Worm (Caenorhabditis elegans): ENCODE results near the gene fbxb-106.

DNA sequence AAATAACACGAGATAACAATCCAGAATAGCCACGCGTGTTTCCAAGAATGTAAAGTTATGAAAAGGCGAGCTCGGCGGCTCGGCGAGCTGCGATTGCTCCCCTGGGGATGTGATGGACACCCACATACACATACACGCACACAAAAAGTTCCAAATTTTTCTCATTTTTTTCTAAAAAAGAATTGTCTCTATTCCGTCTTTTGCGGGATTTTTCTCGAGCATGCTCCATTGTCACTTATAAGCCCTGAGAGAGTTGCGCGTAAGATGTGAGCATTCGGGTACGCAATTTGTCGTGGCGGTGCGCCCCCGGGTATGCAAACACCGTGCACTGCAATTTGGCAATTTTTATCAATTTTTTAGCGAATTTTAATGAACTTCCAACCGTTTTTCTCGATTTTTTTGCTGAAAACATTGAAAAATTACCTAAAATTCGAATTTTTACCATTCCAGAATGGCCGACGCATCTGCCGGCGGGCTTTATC is 24.9 kb downstream of the fbxb-106 start, which contains the start of the genes F08D12.12 and srpa-72:
- TF ChIP-seq ama-1 (optimal IDR thresholded peaks at IDR 0.05) (no peak), scrt-1 (GFP tag; IDR thresholded peaks at IDR 0.05) (no peak), hmg-4 (GFP tag; optimal IDR thresholded peaks at IDR 0.05) (no peak), pes-1 (GFP tag; IDR thresholded peaks at IDR 0.05) (no peak), ceh-13 (GFP tag; optimal IDR thresholded peaks at IDR 0.05) (no peak), sea-1 (GFP tag; conservative IDR thresholded peaks at IDR 0.05) (no peak), hnd-1 (tag; optimal IDR thresholded peaks at IDR 0.05) (no peak), B0310.2 (tag; optimal IDR thresholded peaks at IDR 0.05) (no peak), flt-1 (GFP tag; IDR thresholded peaks at IDR 0.05) (no peak)

All from whole organism, early embryonic.